Worm (Caenorhabditis elegans) whole organism, early embryonic: ENCODE measurements around the gene cyp-29A2.

Experiments
- B0310.2 ChIP-seq: sonication (generic microtip); optimal IDR thresholded peaks from 2 replicates; lab custom pipeline; 2016; ENCODE audit warnings: mild to moderate bottlenecking, missing genetic modification characterization, missing compliant biosample characterization
- F13C5.2 ChIP-seq: sonication (generic microtip); optimal IDR thresholded peaks from 2 replicates; lab custom pipeline; 2017; ENCODE audit warnings: mild to moderate bottlenecking, missing genetic modification characterization, inconsistent platforms, missing compliant biosample characterization
- aly-1 ChIP-seq: sonication (generic microtip); optimal IDR thresholded peaks from 2 replicates; lab custom pipeline; 2016; ENCODE audit warnings: missing genetic modification characterization, missing compliant biosample characterization
- ama-1 ChIP-seq: fragments of 150-350 bp; optimal IDR thresholded peaks from 2 replicates; lab custom pipeline; 2014
- ceh-13 ChIP-seq: fragments of 200-800 bp; sonication (Bioruptor generic); optimal IDR thresholded peaks from 2 replicates; lab custom pipeline; 2018; ENCODE audit warnings: mild to moderate bottlenecking, missing genetic modification characterization, missing compliant biosample characterization
- ceh-36 ChIP-seq: sonication (generic microtip); optimal IDR thresholded peaks from 2 replicates; lab custom pipeline; 2016; ENCODE audit warnings: missing genetic modification characterization, inconsistent platforms, missing compliant biosample characterization
- ets-7 ChIP-seq: sonication (generic microtip); optimal IDR thresholded peaks from 2 replicates; lab custom pipeline; 2016; ENCODE audit warnings: missing genotype, missing genetic modification characterization, missing compliant biosample characterization
- flt-1 ChIP-seq: fragments of 200-800 bp; sonication (Bioruptor generic); IDR thresholded peaks from 2 replicates; pipeline ENCODE4 v1.3.6; 2022; ENCODE audit warnings: missing genetic modification characterization, missing compliant biosample characterization
- hmbx-1 ChIP-seq: sonication (generic microtip); optimal IDR thresholded peaks from 2 replicates; lab custom pipeline; 2016; ENCODE audit warnings: mild to moderate bottlenecking, missing genetic modification characterization, missing compliant biosample characterization
- hmg-4 ChIP-seq: fragments of 200-800 bp; sonication (Bioruptor generic); optimal IDR thresholded peaks from 2 replicates; lab custom pipeline; 2018; ENCODE audit warnings: mild to moderate bottlenecking, missing genetic modification characterization, missing compliant biosample characterization
- hnd-1 ChIP-seq: sonication (generic microtip); optimal IDR thresholded peaks from 2 replicates; lab custom pipeline; 2016; ENCODE audit warnings: missing genetic modification characterization, missing compliant biosample characterization
- pes-1 ChIP-seq: fragments of 200-800 bp; sonication (Bioruptor generic); IDR thresholded peaks from 2 replicates; pipeline ENCODE4 v1.3.6; 2022; ENCODE audit warnings: missing genetic modification reagents, missing genetic modification characterization, missing compliant biosample characterization
- scrt-1 ChIP-seq: fragments of 200-800 bp; sonication (Bioruptor generic); IDR thresholded peaks from 2 replicates; pipeline ENCODE4 v1.3.6; 2022; ENCODE audit warnings: missing genetic modification characterization, missing compliant biosample characterization
- sea-1 ChIP-seq: fragments of 200-800 bp; sonication (Bioruptor generic); conservative IDR thresholded peaks from 2 replicates; pipeline ENCODE4 v1.3.6; 2022; ENCODE audit warnings: missing genetic modification characterization, missing compliant biosample characterization
- tbx-11 ChIP-seq: fragments of 200-800 bp; sonication (Bioruptor generic); IDR thresholded peaks from 2 replicates; pipeline ENCODE4 v1.3.6; 2022; ENCODE audit warnings: missing genetic modification characterization, missing compliant biosample characterization
- tbx-37 ChIP-seq: fragments of 200-800 bp; sonication (Bioruptor generic); conservative IDR thresholded peaks from 2 replicates; pipeline ENCODE4 v1.3.6; 2022; ENCODE audit warnings: missing genetic modification reagents, missing genetic modification characterization, missing compliant biosample characterization
- tra-4 ChIP-seq: sonication (generic microtip); optimal IDR thresholded peaks from 2 replicates; lab custom pipeline; 2017; ENCODE audit warnings: missing genetic modification characterization, missing compliant biosample characterization

Gene cyp-29A2

ce11 chrV:11217394-11217793 is at the start of gene cyp-29A2:
cyp-29A2 (plus strand) TSS chrV:11217583.
- no peak for TF ChIP-seq scrt-1 (GFP tag; lab: Robert Waterston, UW)
- TF ChIP-seq ceh-13 (GFP tag; lab: Kevin White, UChicago) = no peak
- TF ChIP-seq tra-4 (tag; lab: Kevin White, UChicago) = no peak
- TF ChIP-seq tbx-11 (GFP tag; lab: Robert Waterston, UW) = no peak
- TF ChIP-seq ceh-36 (tag; lab: Kevin White, UChicago) = no peak
- no peak for TF ChIP-seq ama-1 (lab: Kevin White, UChicago)

- TF ChIP-seq sea-1 (GFP tag; lab: Robert Waterston, UW) = no peak
- no peak for TF ChIP-seq tbx-37 (GFP tag; lab: Robert Waterston, UW)
- TF ChIP-seq ets-7 (tag; lab: Kevin White, UChicago) = no peak
- TF ChIP-seq hmg-4 (GFP tag; lab: Kevin White, UChicago) = no peak
- no peak for TF ChIP-seq B0310.2 (tag; lab: Kevin White, UChicago)
- TF ChIP-seq hnd-1 = no peak
- TF ChIP-seq scrt-1 (GFP tag; lab: Robert Waterston, UW) = no peak
- TF ChIP-seq ceh-13 (GFP tag; lab: Kevin White, UChicago) = no peak
- no peak for TF ChIP-seq F13C5.2 (tag; lab: Kevin White, UChicago)
- TF ChIP-seq ama-1 (lab: Kevin White, UChicago) = no peak
- TF ChIP-seq tbx-11 (GFP tag; lab: Robert Waterston, UW) = no peak
- no peak for TF ChIP-seq aly-1 (tag; lab: Kevin White, UChicago)
- TF ChIP-seq hmbx-1 = no peak
- TF ChIP-seq pes-1 (GFP tag; lab: Robert Waterston, UW) = no peak
- no peak for TF ChIP-seq flt-1 (GFP tag; lab: Robert Waterston, UW)
- no peak for TF ChIP-seq ceh-36 (tag; lab: Kevin White, UChicago)
- TF ChIP-seq tra-4 (tag; lab: Kevin White, UChicago) = no peak
Observed at ce11 chrV:11167745-11168144, 49.6 kb upstream of the cyp-29A2 start.

- TF ChIP-seq tra-4 (tag; lab: Kevin White, UChicago) (no peak), aly-1 (tag; lab: Kevin White, UChicago) (no peak), ceh-13 (GFP tag; lab: Kevin White, UChicago) (no peak), ets-7 (tag; lab: Kevin White, UChicago) (no peak), flt-1 (GFP tag; lab: Robert Waterston, UW) (no peak), hnd-1 (no peak), sea-1 (GFP tag; lab: Robert Waterston, UW) (no peak), ama-1 (lab: Kevin White, UChicago) (no peak), F13C5.2 (tag; lab: Kevin White, UChicago) (no peak)
Observed at ce11 chrV:11170564-11171329, 46.6 kb upstream of the cyp-29A2 start.

- no peak for TF ChIP-seq tra-4 (tag; lab: Kevin White, UChicago)
- TF ChIP-seq ama-1 (lab: Kevin White, UChicago) = no peak
- no peak for TF ChIP-seq flt-1 (GFP tag; lab: Robert Waterston, UW)
- TF ChIP-seq hnd-1 = no peak
- TF ChIP-seq B0310.2 (tag; lab: Kevin White, UChicago) = no peak
- no peak for TF ChIP-seq pes-1 (GFP tag; lab: Robert Waterston, UW)
- no peak for TF ChIP-seq hmg-4 (GFP tag; lab: Kevin White, UChicago)
- no peak for TF ChIP-seq tbx-11 (GFP tag; lab: Robert Waterston, UW)
- TF ChIP-seq hmbx-1 = no peak
- no peak for TF ChIP-seq scrt-1 (GFP tag; lab: Robert Waterston, UW)
- TF ChIP-seq F13C5.2 (tag; lab: Kevin White, UChicago) = no peak
- TF ChIP-seq tbx-37 (GFP tag; lab: Robert Waterston, UW) = no peak
- TF ChIP-seq ceh-36 (tag; lab: Kevin White, UChicago) = no peak
- TF ChIP-seq aly-1 (tag; lab: Kevin White, UChicago) = no peak
- no peak for TF ChIP-seq ceh-13 (GFP tag; lab: Kevin White, UChicago)
- TF ChIP-seq ets-7 (tag; lab: Kevin White, UChicago) = no peak
- TF ChIP-seq sea-1 (GFP tag; lab: Robert Waterston, UW) = no peak
Observed at ce11 chrV:11171906-11172305, 45.5 kb upstream of the cyp-29A2 start, which contains the start of gene T19C4.5. T19C4.5 (plus strand) TSS chrV:11172213.

ce11 chrV:11172667-11173066 is 44.7 kb upstream of the cyp-29A2 start:
- TF ChIP-seq pes-1 (GFP tag; lab: Robert Waterston, UW) = no peak
- no peak for TF ChIP-seq ceh-36 (tag; lab: Kevin White, UChicago)
- no peak for TF ChIP-seq scrt-1 (GFP tag; lab: Robert Waterston, UW)
- no peak for TF ChIP-seq B0310.2 (tag; lab: Kevin White, UChicago)
- no peak for TF ChIP-seq ceh-13 (GFP tag; lab: Kevin White, UChicago)
- TF ChIP-seq flt-1 (GFP tag; lab: Robert Waterston, UW) = no peak
- no peak for TF ChIP-seq tra-4 (tag; lab: Kevin White, UChicago)
- TF ChIP-seq ama-1 (lab: Kevin White, UChicago) = no peak
- TF ChIP-seq hmg-4 (GFP tag; lab: Kevin White, UChicago) = no peak

ce11 chrV:11174663-11175062 is 42.7 kb upstream of the cyp-29A2 start:
- TF ChIP-seq tra-4 (tag; lab: Kevin White, UChicago) (no peak), aly-1 (tag; lab: Kevin White, UChicago) (no peak), B0310.2 (tag; lab: Kevin White, UChicago) (no peak), hmbx-1 (no peak), flt-1 (GFP tag; lab: Robert Waterston, UW) (no peak), ama-1 (lab: Kevin White, UChicago) (no peak), ceh-36 (tag; lab: Kevin White, UChicago) (no peak)

- TF ChIP-seq scrt-1 (GFP tag; lab: Robert Waterston, UW) (no peak), hmbx-1 (no peak), ets-7 (tag; lab: Kevin White, UChicago) (no peak), F13C5.2 (tag; lab: Kevin White, UChicago) (no peak), pes-1 (GFP tag; lab: Robert Waterston, UW) (no peak), aly-1 (tag; lab: Kevin White, UChicago) (no peak), ceh-13 (GFP tag; lab: Kevin White, UChicago) (no peak), tbx-37 (GFP tag; lab: Robert Waterston, UW) (no peak), tbx-11 (GFP tag; lab: Robert Waterston, UW) (no peak), flt-1 (GFP tag; lab: Robert Waterston, UW) (no peak), ama-1 (lab: Kevin White, UChicago) (no peak), hmg-4 (GFP tag; lab: Kevin White, UChicago) (no peak)
Observed at ce11 chrV:11177577-11177976, 39.8 kb upstream of the cyp-29A2 start, which contains the start of gene gpa-1. gpa-1 (minus strand) TSS chrV:11177677.
